Worm (Caenorhabditis elegans) whole organism, mixed stage, embryonic: ENCODE measurements around the gene F08F3.10.

ENCODE experiments used
- M03D4.4 ChIP-seq: sonication (generic microtip); optimal IDR thresholded peaks from 2 replicates; lab custom pipeline; 2017; ENCODE audit warnings: mild to moderate bottlenecking, missing genetic modification characterization, missing compliant biosample characterization
- bed-3 ChIP-seq: fragments of 200-800 bp; sonication (Bioruptor generic); optimal IDR thresholded peaks from 3 replicates; lab custom pipeline; 2018; ENCODE audit warnings: mild to moderate bottlenecking, missing genetic modification characterization, moderate library complexity, missing compliant biosample characterization
- ceh-43 ChIP-seq: fragments of 200-800 bp; sonication (Bioruptor generic); optimal IDR thresholded peaks from 2 replicates; lab custom pipeline; 2018; ENCODE audit warnings: mild to moderate bottlenecking, missing genetic modification characterization, moderate library complexity, missing compliant biosample characterization
- ceh-83 ChIP-seq: fragments of 200-800 bp; sonication (Bioruptor generic); optimal IDR thresholded peaks from 2 replicates; lab custom pipeline; 2018; ENCODE audit warnings: mild to moderate bottlenecking, missing genetic modification characterization, missing compliant biosample characterization
- cnd-1 ChIP-seq: fragments of 200-800 bp; sonication (Bioruptor generic); optimal IDR thresholded peaks from 2 replicates; lab custom pipeline; 2018; ENCODE audit warnings: mild to moderate bottlenecking, missing genetic modification characterization, missing compliant biosample characterization
- drap-1 ChIP-seq: fragments of 200-800 bp; sonication (Bioruptor generic); optimal IDR thresholded peaks from 3 replicates; lab custom pipeline; 2018; ENCODE audit warnings: mild to moderate bottlenecking, missing genetic modification characterization, missing compliant biosample characterization
- elt-1 ChIP-seq: sonication (generic microtip); optimal IDR thresholded peaks from 2 replicates; lab custom pipeline; 2017; ENCODE audit warnings: missing genetic modification characterization, mild to moderate bottlenecking, missing compliant biosample characterization, antibody characterized with exemption, moderate library complexity, borderline replicate concordance; ENCODE audit not compliant: insufficient read depth
- elt-3 ChIP-seq: fragments of 150-350 bp; optimal IDR thresholded peaks from 2 replicates; lab custom pipeline; 2014; ENCODE audit warnings: missing biosample characterization, missing genetic modification characterization
- flh-1 ChIP-seq: fragments of 200-800 bp; sonication (Bioruptor generic); optimal IDR thresholded peaks from 2 replicates; lab custom pipeline; 2018; ENCODE audit warnings: mild to moderate bottlenecking, missing genetic modification characterization, moderate library complexity, missing compliant biosample characterization
- hlh-1 ChIP-seq: fragments of 150-350 bp; optimal IDR thresholded peaks from 2 replicates; lab custom pipeline; 2014; ENCODE audit warnings: missing biosample characterization, missing genetic modification reagents, missing genetic modification characterization
- lin-13 ChIP-seq: fragments of 150-350 bp; optimal IDR thresholded peaks from 2 replicates; lab custom pipeline; 2014; ENCODE audit warnings: missing biosample characterization, missing genetic modification characterization
- lin-32 ChIP-seq: fragments of 200-800 bp; sonication (Bioruptor generic); optimal IDR thresholded peaks from 2 replicates; lab custom pipeline; 2018; ENCODE audit warnings: mild to moderate bottlenecking, missing genetic modification characterization, missing compliant biosample characterization
- lsy-2 ChIP-seq: fragments of 150-350 bp; optimal IDR thresholded peaks from 2 replicates; lab custom pipeline; 2014; ENCODE audit warnings: missing biosample characterization, missing genetic modification characterization
- mab-5 ChIP-seq: fragments of 150-350 bp; optimal IDR thresholded peaks from 2 replicates; lab custom pipeline; 2014; ENCODE audit warnings: missing biosample characterization, missing genetic modification characterization
- mep-1 ChIP-seq: fragments of 150-350 bp; optimal IDR thresholded peaks from 2 replicates; lab custom pipeline; 2017; ENCODE audit warnings: missing biosample characterization, missing genetic modification reagents, missing genetic modification characterization, inconsistent platforms
- mls-2 ChIP-seq: sonication (generic microtip); optimal IDR thresholded peaks from 2 replicates; lab custom pipeline; 2016; ENCODE audit warnings: mild to moderate bottlenecking, missing genetic modification characterization, moderate library complexity, missing compliant biosample characterization
- nhr-2 ChIP-seq: fragments of 150-350 bp; optimal IDR thresholded peaks from 2 replicates; lab custom pipeline; 2014; ENCODE audit warnings: missing biosample characterization, missing genetic modification characterization
- nhr-237 ChIP-seq: fragments of 150-350 bp; optimal IDR thresholded peaks from 2 replicates; lab custom pipeline; 2014; ENCODE audit warnings: missing biosample characterization, missing genetic modification characterization
- nhr-28 ChIP-seq: fragments of 150-350 bp; optimal IDR thresholded peaks from 2 replicates; lab custom pipeline; 2014; ENCODE audit warnings: missing biosample characterization, missing genetic modification characterization
- nhr-76 ChIP-seq: sonication (generic microtip); optimal IDR thresholded peaks from 2 replicates; lab custom pipeline; 2017; ENCODE audit warnings: missing biosample characterization, missing genetic modification characterization
- pha-4 ChIP-seq: fragments of 150-350 bp; optimal IDR thresholded peaks from 2 replicates; lab custom pipeline; 2018; ENCODE audit warnings: missing biosample characterization, missing genetic modification reagents, missing genetic modification characterization
- sptf-1 ChIP-seq: sonication (generic microtip); optimal IDR thresholded peaks from 2 replicates; lab custom pipeline; 2017; ENCODE audit warnings: mild to moderate bottlenecking, missing genetic modification characterization, moderate library complexity, missing compliant biosample characterization
- tbx-8 ChIP-seq: fragments of 200-800 bp; sonication (Bioruptor generic); optimal IDR thresholded peaks from 2 replicates; lab custom pipeline; 2018; ENCODE audit warnings: mild to moderate bottlenecking, missing genetic modification characterization, moderate library complexity, missing compliant biosample characterization
- unc-120 ChIP-seq: sonication (generic microtip); optimal IDR thresholded peaks from 2 replicates; lab custom pipeline; 2017; ENCODE audit warnings: missing genetic modification characterization, missing compliant biosample characterization; ENCODE audit not compliant: poor library complexity, severe bottlenecking
- unc-62 ChIP-seq: fragments of 150-350 bp; optimal IDR thresholded peaks from 2 replicates; lab custom pipeline; 2014; ENCODE audit warnings: missing biosample characterization, missing genetic modification reagents, missing genetic modification characterization
- ztf-11 ChIP-seq: fragments of 150-350 bp; optimal IDR thresholded peaks from 2 replicates; lab custom pipeline; 2014; ENCODE audit warnings: missing biosample characterization, missing genetic modification characterization

Gene F08F3.10

ce11 chrV:5392993-5393628, 20.0 kb upstream of the F08F3.10 start, which contains the start of gene C35A11.4:
Gene C35A11.4 (minus strand): TSS chrV:5393148.
- TF ChIP-seq hlh-1 (tag; lab: Kevin White, UChicago) (no peak), ztf-11 (tag; lab: Kevin White, UChicago) (no peak), elt-1 (tag; lab: Kevin White, UChicago) (no peak), nhr-2 (tag; lab: Kevin White, UChicago) (no peak)

ce11 chrV:5403938-5404337, 9.2 kb upstream of the F08F3.10 start:
- no peak for TF ChIP-seq ztf-11 (tag; lab: Kevin White, UChicago)
- no peak for TF ChIP-seq lsy-2 (tag; lab: Kevin White, UChicago)
- no peak for TF ChIP-seq mls-2 (tag; lab: Kevin White, UChicago)
- TF ChIP-seq elt-1 (tag; lab: Kevin White, UChicago): no peak
- TF ChIP-seq M03D4.4: no peak
- TF ChIP-seq nhr-2 (tag; lab: Kevin White, UChicago): no peak

- TF ChIP-seq flh-1 (GFP tag; lab: Kevin White, UChicago): no peak
- TF ChIP-seq nhr-76 (tag; lab: Kevin White, UChicago): no peak
- TF ChIP-seq ceh-83 (GFP tag; lab: Kevin White, UChicago): no peak
- no peak for TF ChIP-seq unc-120 (tag; lab: Kevin White, UChicago)
- TF ChIP-seq mls-2 (tag; lab: Kevin White, UChicago): no peak
- TF ChIP-seq M03D4.4: no peak
- TF ChIP-seq sptf-1 (tag; lab: Kevin White, UChicago): no peak
- TF ChIP-seq drap-1: no peak
Measured at ce11 chrV:5405053-5405452, 8.1 kb upstream of the F08F3.10 start, which contains the start of gene dmsr-7. Gene dmsr-7 (plus strand): TSS chrV:5405353.

DNA sequence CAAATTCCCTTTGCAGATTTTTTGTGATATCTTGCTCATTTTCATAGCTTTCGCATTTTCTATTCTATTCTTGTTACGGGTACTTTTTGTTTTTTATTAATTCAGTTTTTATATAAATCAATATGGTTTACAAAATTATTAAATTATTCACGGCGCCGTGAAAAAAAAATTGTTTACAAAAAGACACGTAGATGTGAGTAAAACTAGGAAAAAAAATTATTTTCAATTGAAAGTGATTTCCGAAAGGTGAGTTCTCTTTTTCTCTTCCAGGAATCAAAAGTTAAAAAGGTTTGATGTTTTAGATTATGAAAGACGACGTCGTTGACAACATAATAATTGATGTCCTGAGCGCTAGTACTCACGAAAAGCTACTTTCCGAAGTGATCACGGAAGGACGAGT, 4.9 kb upstream of the F08F3.10 start, which contains the start of gene C25A6.1:
Gene C25A6.1, plus strand, starts transcription at position 301 of the 400 bp plus-strand sequence.
- TF ChIP-seq bed-3 (GFP tag; lab: Kevin White, UChicago) (no peak), nhr-237 (tag; lab: Kevin White, UChicago) (no peak), mls-2 (tag; lab: Kevin White, UChicago) (no peak), M03D4.4 (no peak), mab-5 (no peak), tbx-8 (no peak), unc-120 (tag; lab: Kevin White, UChicago) (no peak)

- no peak for TF ChIP-seq bed-3 (GFP tag; lab: Kevin White, UChicago)
- TF ChIP-seq nhr-28 (tag; lab: Kevin White, UChicago): no peak
- peak; percentile 88 for TF ChIP-seq unc-62 (GFP tag; lab: Kevin White, UChicago)
- TF ChIP-seq nhr-237 (tag; lab: Kevin White, UChicago): no peak
Measured at ce11 chrV:5408921-5409320, 4.2 kb upstream of the F08F3.10 start.

DNA sequence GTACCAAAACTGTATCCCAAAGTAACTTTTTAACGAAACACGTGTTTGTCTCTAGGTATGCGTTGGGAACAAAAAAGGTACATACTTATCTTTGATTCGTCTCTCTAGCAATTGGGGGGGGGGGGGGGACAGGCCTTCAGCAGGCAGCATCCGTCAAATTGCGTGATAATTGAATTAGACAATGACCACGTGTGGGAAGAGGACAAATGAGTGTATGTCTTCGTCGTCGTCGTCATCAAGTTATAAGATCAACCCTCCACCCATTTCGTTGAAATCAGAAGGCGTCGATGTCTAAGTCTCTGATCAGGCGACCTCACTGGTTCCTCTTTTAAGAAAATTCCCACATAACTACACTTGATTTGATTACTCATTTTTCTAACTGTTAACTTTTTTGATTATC, 2.5 kb upstream of the F08F3.10 start, which contains the start of gene F08F3.4:
Gene F08F3.4, plus strand, starts transcription at position 277 of the 400 bp plus-strand sequence.
- TF ChIP-seq nhr-28 (tag; lab: Kevin White, UChicago) (no peak), M03D4.4 (no peak), lin-32 (GFP tag; lab: Kevin White, UChicago) (no peak), elt-3 (no peak), ceh-43 (GFP tag; lab: Kevin White, UChicago) (no peak), elt-1 (tag; lab: Kevin White, UChicago) (no peak), cnd-1 (tag; lab: Kevin White, UChicago) (no peak), drap-1 (no peak), nhr-237 (tag; lab: Kevin White, UChicago) (no peak), unc-62 (GFP tag; lab: Kevin White, UChicago) (no peak), mep-1 (tag; lab: Kevin White, UChicago) (no peak), sptf-1 (tag; lab: Kevin White, UChicago) (no peak), pha-4 (tag; lab: Kevin White, UChicago) (no peak), ceh-83 (GFP tag; lab: Kevin White, UChicago) (no peak), lin-13 (tag; lab: Kevin White, UChicago) (no peak)
